Worm (Caenorhabditis elegans) whole organism, L4/young adult: Measurements from ENCODE around the gene C05E11.2.

Experiments used
- W03F9.2 ChIP-seq: fragments of 150-350 bp; optimal IDR thresholded peaks from 2 replicates; lab custom pipeline; 2014; ENCODE audit warnings: missing biosample characterization, missing genetic modification characterization
- dao-5 ChIP-seq: sonication (generic microtip); optimal IDR thresholded peaks from 2 replicates; lab custom pipeline; 2016; ENCODE audit warnings: missing genotype, missing genetic modification characterization, moderate library complexity, missing compliant biosample characterization
- him-1 ChIP-seq: sonication (generic microtip); optimal IDR thresholded peaks from 2 replicates; lab custom pipeline; 2016; ENCODE audit warnings: missing genotype, missing genetic modification reagents, missing genetic modification characterization, missing compliant biosample characterization

DNA sequence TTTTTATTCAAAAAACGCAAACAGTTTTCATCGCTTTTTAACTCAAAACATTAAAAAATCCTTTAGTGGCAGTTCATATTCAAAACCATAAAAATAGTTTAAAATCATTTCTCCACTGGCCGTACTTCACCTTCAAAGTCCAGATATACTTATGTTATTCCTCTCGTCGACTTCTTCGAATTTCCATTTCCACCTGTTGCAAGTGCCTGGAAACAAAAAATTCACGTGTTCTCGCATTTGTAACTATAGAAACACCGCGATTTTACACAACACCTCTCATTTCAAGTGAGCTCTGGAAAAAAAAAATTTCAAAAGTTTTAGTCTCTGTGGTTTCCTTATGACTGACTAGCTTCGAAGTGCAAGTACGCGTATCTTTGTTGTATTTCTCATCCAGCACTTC lies 38.4 kb downstream of the C05E11.2 start:
- TF ChIP-seq dao-5 (tag; lab: Kevin White, UChicago) (no peak), him-1 (no peak), W03F9.2 (tag; lab: Kevin White, UChicago) (no peak)
